Worm (Caenorhabditis elegans) whole organism, L1 larva: ENCODE measurements around the gene F17A2.16.

Experiments used
- ama-1 ChIP-seq: fragments of 150-350 bp; optimal IDR thresholded peaks from 2 replicates; lab custom pipeline; 2014
- ceh-90 ChIP-seq: sonication (generic microtip); optimal IDR thresholded peaks from 2 replicates; lab custom pipeline; 2016; ENCODE audit warnings: missing genetic modification characterization, missing compliant biosample characterization
- nhr-71 ChIP-seq: sonication (generic microtip); optimal IDR thresholded peaks from 2 replicates; lab custom pipeline; 2016; ENCODE audit warnings: mild to moderate bottlenecking, missing genetic modification characterization, moderate library complexity, missing compliant biosample characterization
- nhr-76 ChIP-seq: sonication (generic microtip); optimal IDR thresholded peaks from 2 replicates; lab custom pipeline; 2017; ENCODE audit warnings: missing biosample characterization, missing genetic modification characterization
- nhr-77 ChIP-seq: fragments of 150-350 bp; optimal IDR thresholded peaks from 2 replicates; lab custom pipeline; 2014; ENCODE audit warnings: missing biosample characterization, missing genetic modification characterization
- skn-1 ChIP-seq: fragments of 150-350 bp; optimal IDR thresholded peaks from 2 replicates; lab custom pipeline; 2014; ENCODE audit warnings: missing biosample characterization, missing genetic modification characterization
- snpc-4 ChIP-seq: fragments of 150-350 bp; optimal IDR thresholded peaks from 2 replicates; lab custom pipeline; 2014; ENCODE audit warnings: missing biosample characterization, missing genetic modification characterization
- unc-62 ChIP-seq: fragments of 150-350 bp; optimal IDR thresholded peaks from 2 replicates; lab custom pipeline; 2014; ENCODE audit warnings: missing biosample characterization, missing genetic modification reagents, missing genetic modification characterization
- unc-86 ChIP-seq: sonication (generic microtip); optimal IDR thresholded peaks from 2 replicates; lab custom pipeline; 2016; ENCODE audit warnings: missing genetic modification characterization, missing compliant biosample characterization
- xbp-1 ChIP-seq: sonication (generic microtip); optimal IDR thresholded peaks from 2 replicates; lab custom pipeline; 2016; ENCODE audit warnings: missing genetic modification characterization, missing compliant biosample characterization
- ztf-4 ChIP-seq: fragments of 150-350 bp; optimal IDR thresholded peaks from 2 replicates; lab custom pipeline; 2014; ENCODE audit warnings: missing biosample characterization, missing genetic modification characterization

DNA sequence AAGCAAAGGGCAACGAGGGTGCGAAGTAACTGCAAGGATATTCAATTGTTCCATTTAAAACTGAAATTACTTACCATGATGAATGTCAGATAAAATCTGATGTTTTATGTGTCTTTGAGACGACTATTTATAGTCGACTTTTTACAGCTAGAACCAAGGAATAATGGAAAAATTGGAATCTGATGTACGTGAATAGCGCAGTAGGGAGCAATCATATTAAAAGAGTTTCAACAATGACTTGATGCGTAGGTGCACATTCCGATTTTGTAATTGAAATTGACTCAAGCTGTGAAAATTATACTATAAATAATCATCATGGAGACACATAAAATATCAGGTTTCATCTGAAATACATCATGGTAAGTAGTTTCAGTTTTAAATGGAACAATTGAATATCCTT lies 35.0 kb downstream of the F17A2.16 start, which contains the start of the genes nspc-9 and nspc-10:
- no peak for TF ChIP-seq ama-1 (lab: Kevin White, UChicago)
- TF ChIP-seq ceh-90 = no peak
- no peak for TF ChIP-seq nhr-77 (tag; lab: Kevin White, UChicago)
- TF ChIP-seq skn-1 = no peak
- no peak for TF ChIP-seq ztf-4
- TF ChIP-seq xbp-1 = no peak
- TF ChIP-seq nhr-76 (tag; lab: Kevin White, UChicago) = no peak
- TF ChIP-seq unc-86 = no peak
- TF ChIP-seq nhr-71 (tag; lab: Kevin White, UChicago) = no peak
- no peak for TF ChIP-seq unc-62 (GFP tag; lab: Kevin White, UChicago)
- no peak for TF ChIP-seq snpc-4
